Worm (Caenorhabditis elegans): Measurements from ENCODE around the gene T02H6.6.

Gene T02H6.6

ce11 chrII:667864-668263 lies 15.7 kb upstream of the T02H6.6 start:
- TF ChIP-seq hnd-1 (tag; optimal IDR thresholded peaks at IDR 0.05): no peak
- TF ChIP-seq hmg-4 (GFP tag; optimal IDR thresholded peaks at IDR 0.05): no peak
- no peak for TF ChIP-seq sea-1 (GFP tag; conservative IDR thresholded peaks at IDR 0.05)
- TF ChIP-seq tbx-11 (GFP tag; IDR thresholded peaks at IDR 0.05): no peak
- TF ChIP-seq ets-7 (tag; optimal IDR thresholded peaks at IDR 0.05): no peak
- no peak for TF ChIP-seq scrt-1 (GFP tag; IDR thresholded peaks at IDR 0.05)
- no peak for TF ChIP-seq tbx-37 (GFP tag; conservative IDR thresholded peaks at IDR 0.05)
- TF ChIP-seq pes-1 (GFP tag; IDR thresholded peaks at IDR 0.05): no peak
- TF ChIP-seq hmbx-1 (tag; optimal IDR thresholded peaks at IDR 0.05): no peak
- no peak for TF ChIP-seq aly-1 (tag; optimal IDR thresholded peaks at IDR 0.05)
- TF ChIP-seq ceh-36 (tag; optimal IDR thresholded peaks at IDR 0.05): no peak
- no peak for TF ChIP-seq F13C5.2 (tag; optimal IDR thresholded peaks at IDR 0.05)

ce11 chrII:671025-671424 lies 12.5 kb upstream of the T02H6.6 start, which contains the start of gene sri-46:
Gene sri-46 (minus strand): TSS chrII:671125.
- TF ChIP-seq hnd-1 (tag; optimal IDR thresholded peaks at IDR 0.05): no peak
- no peak for TF ChIP-seq tbx-37 (GFP tag; conservative IDR thresholded peaks at IDR 0.05)
- no peak for TF ChIP-seq flt-1 (GFP tag; IDR thresholded peaks at IDR 0.05)
- TF ChIP-seq hmg-4 (GFP tag; optimal IDR thresholded peaks at IDR 0.05): no peak
- TF ChIP-seq tra-4 (tag; optimal IDR thresholded peaks at IDR 0.05): no peak
- TF ChIP-seq scrt-1 (GFP tag; IDR thresholded peaks at IDR 0.05): no peak
- TF ChIP-seq ama-1 (optimal IDR thresholded peaks at IDR 0.05): no peak
- TF ChIP-seq ceh-13 (GFP tag; optimal IDR thresholded peaks at IDR 0.05): no peak
- TF ChIP-seq pes-1 (GFP tag; IDR thresholded peaks at IDR 0.05): no peak
- no peak for TF ChIP-seq hmbx-1 (tag; optimal IDR thresholded peaks at IDR 0.05)
- no peak for TF ChIP-seq aly-1 (tag; optimal IDR thresholded peaks at IDR 0.05)
- TF ChIP-seq ets-7 (tag; optimal IDR thresholded peaks at IDR 0.05): no peak
- TF ChIP-seq sea-1 (GFP tag; conservative IDR thresholded peaks at IDR 0.05): no peak
- TF ChIP-seq B0310.2 (tag; optimal IDR thresholded peaks at IDR 0.05): no peak
- no peak for TF ChIP-seq tbx-11 (GFP tag; IDR thresholded peaks at IDR 0.05)
- TF ChIP-seq F13C5.2 (tag; optimal IDR thresholded peaks at IDR 0.05): no peak
- TF ChIP-seq ceh-36 (tag; optimal IDR thresholded peaks at IDR 0.05): no peak

ce11 chrII:674116-674515 lies 9.5 kb upstream of the T02H6.6 start, which contains the start of gene Y39F10C.3:
Gene Y39F10C.3 (plus strand): TSS chrII:674416.
- TF ChIP-seq scrt-1 (GFP tag; IDR thresholded peaks at IDR 0.05) (no peak), F13C5.2 (tag; optimal IDR thresholded peaks at IDR 0.05) (no peak)

ce11 chrII:675303-675702 lies 8.3 kb upstream of the T02H6.6 start, which contains the start of gene Y39F10C.1:
Gene Y39F10C.1 (plus strand): TSS chrII:675603.
- TF ChIP-seq hmg-4 (GFP tag; optimal IDR thresholded peaks at IDR 0.05) (no peak), sea-1 (GFP tag; conservative IDR thresholded peaks at IDR 0.05) (no peak), tra-4 (tag; optimal IDR thresholded peaks at IDR 0.05) (no peak)

- TF ChIP-seq hnd-1 (tag; optimal IDR thresholded peaks at IDR 0.05): no peak
- TF ChIP-seq tbx-37 (GFP tag; conservative IDR thresholded peaks at IDR 0.05): no peak
- TF ChIP-seq tbx-11 (GFP tag; IDR thresholded peaks at IDR 0.05): no peak
- no peak for TF ChIP-seq B0310.2 (tag; optimal IDR thresholded peaks at IDR 0.05)
- no peak for TF ChIP-seq ceh-36 (tag; optimal IDR thresholded peaks at IDR 0.05)
- TF ChIP-seq flt-1 (GFP tag; IDR thresholded peaks at IDR 0.05): no peak
- TF ChIP-seq aly-1 (tag; optimal IDR thresholded peaks at IDR 0.05): no peak
- no peak for TF ChIP-seq pes-1 (GFP tag; IDR thresholded peaks at IDR 0.05)
Measured at ce11 chrII:675822-676221, 7.7 kb upstream of the T02H6.6 start.

ce11 chrII:678581-678980 lies 5.0 kb upstream of the T02H6.6 start, which contains the start of gene T02H6.9:
Gene T02H6.9 (plus strand): TSS chrII:678881.
- TF ChIP-seq sea-1 (GFP tag; conservative IDR thresholded peaks at IDR 0.05): no peak

- no peak for TF ChIP-seq tbx-11 (GFP tag; IDR thresholded peaks at IDR 0.05)
- no peak for TF ChIP-seq flt-1 (GFP tag; IDR thresholded peaks at IDR 0.05)
- no peak for TF ChIP-seq tbx-37 (GFP tag; conservative IDR thresholded peaks at IDR 0.05)
- TF ChIP-seq ceh-13 (GFP tag; optimal IDR thresholded peaks at IDR 0.05): no peak
- no peak for TF ChIP-seq ets-7 (tag; optimal IDR thresholded peaks at IDR 0.05)
- no peak for TF ChIP-seq ama-1 (optimal IDR thresholded peaks at IDR 0.05)
- no peak for TF ChIP-seq tra-4 (tag; optimal IDR thresholded peaks at IDR 0.05)
- TF ChIP-seq aly-1 (tag; optimal IDR thresholded peaks at IDR 0.05): no peak
- TF ChIP-seq scrt-1 (GFP tag; IDR thresholded peaks at IDR 0.05): no peak
- TF ChIP-seq F13C5.2 (tag; optimal IDR thresholded peaks at IDR 0.05): no peak
- TF ChIP-seq hmg-4 (GFP tag; optimal IDR thresholded peaks at IDR 0.05): no peak
- no peak for TF ChIP-seq hmbx-1 (tag; optimal IDR thresholded peaks at IDR 0.05)
- TF ChIP-seq sea-1 (GFP tag; conservative IDR thresholded peaks at IDR 0.05): no peak
- no peak for TF ChIP-seq B0310.2 (tag; optimal IDR thresholded peaks at IDR 0.05)
- TF ChIP-seq pes-1 (GFP tag; IDR thresholded peaks at IDR 0.05): no peak
- no peak for TF ChIP-seq ceh-36 (tag; optimal IDR thresholded peaks at IDR 0.05)
- TF ChIP-seq hnd-1 (tag; optimal IDR thresholded peaks at IDR 0.05): no peak
Measured at ce11 chrII:680612-681011, 3.0 kb upstream of the T02H6.6 start, which contains the start of the genes T02H6.10 and T02H6.8. Gene T02H6.10 (minus strand): TSS chrII:680712. Gene T02H6.8 (plus strand): TSS chrII:680832.

- TF ChIP-seq F13C5.2 (tag; optimal IDR thresholded peaks at IDR 0.05) (no peak), hnd-1 (tag; optimal IDR thresholded peaks at IDR 0.05) (no peak), tbx-37 (GFP tag; conservative IDR thresholded peaks at IDR 0.05) (no peak), sea-1 (GFP tag; conservative IDR thresholded peaks at IDR 0.05) (no peak), tra-4 (tag; optimal IDR thresholded peaks at IDR 0.05) (no peak), tbx-11 (GFP tag; IDR thresholded peaks at IDR 0.05) (no peak), pes-1 (GFP tag; IDR thresholded peaks at IDR 0.05) (no peak), ceh-36 (tag; optimal IDR thresholded peaks at IDR 0.05) (no peak), flt-1 (GFP tag; IDR thresholded peaks at IDR 0.05) (no peak), ceh-13 (GFP tag; optimal IDR thresholded peaks at IDR 0.05) (no peak), hmg-4 (GFP tag; optimal IDR thresholded peaks at IDR 0.05) (no peak)
Measured at ce11 chrII:682326-682725, 1.2 kb upstream of the T02H6.6 start, which contains the start of gene T02H6.7. Gene T02H6.7 (plus strand): TSS chrII:682626.
